1 fruit fly cellular context compared by ENCODE assay signal in genomic region chr3L:2493517-2494182, dm6.
TF ChIP-seq lines count a peak whose summit lies in the region.

No protein-coding gene starts in this region.

TF ChIP-seq in whole organism, embryonic, 481 proteins besides CTCF, POLR2A, EP300 and RAD21 (continued from another document):
- TF ChIP-seq HLH4C (GFP tag; IDR thresholded peaks at IDR 0.05; lab: Robert Waterston, UW; ENCODE audit: partially characterized antibody) (no peak), CG17568 (GFP tag; optimal IDR thresholded peaks at IDR 0.05; lab: Kevin White, UChicago) (peak; percentile 21), CG10462 (GFP tag; optimal IDR thresholded peaks at IDR 0.05; lab: Kevin White, UChicago) (no peak), CG2199 (GFP tag; IDR thresholded peaks at IDR 0.05; lab: Robert Waterston, UW) (no peak), CG13296 (GFP tag; optimal IDR thresholded peaks at IDR 0.05; lab: Kevin White, UChicago) (no peak), Kr (GFP tag; optimal IDR thresholded peaks at IDR 0.05; lab: Kevin White, UChicago) (peak; percentile 24), Lpt (GFP tag; optimal IDR thresholded peaks at IDR 0.05; lab: Kevin White, UChicago) (no peak), otp (GFP tag; IDR thresholded peaks at IDR 0.05; lab: Robert Waterston, UW) (peak; percentile 56; the same call in 1 of the 3 replicates)
